Worm (Caenorhabditis elegans): ENCODE measurements around the gene Y45G5AM.9.
A peak's percentile ranks its signal among the peaks of the same experiment; 100 is the strongest.

DNA sequence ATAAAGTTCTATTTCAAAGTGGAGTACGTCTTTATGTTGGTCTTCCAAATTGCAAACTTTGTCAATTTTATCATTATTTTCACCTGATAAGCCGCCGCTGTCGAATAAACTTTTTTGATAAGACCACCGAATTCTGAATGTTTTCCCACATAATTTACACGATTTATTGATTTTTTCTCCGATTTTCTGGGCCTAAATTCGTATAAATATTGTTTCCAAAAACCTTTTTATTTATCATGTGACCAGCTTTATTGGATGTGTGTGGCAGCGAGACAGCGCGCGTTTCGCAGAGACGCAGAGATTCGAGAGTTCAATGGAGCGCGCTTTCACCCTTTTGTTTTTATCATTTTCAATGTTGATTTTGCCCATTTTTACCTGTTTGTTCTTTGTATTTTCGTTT, 51.4 kb downstream of the Y45G5AM.9 start:
- TF ChIP-seq lin-39 (tag; optimal IDR thresholded peaks at IDR 0.05), result no peak
- peak; percentile 54 for TF ChIP-seq egl-27 (tag; optimal IDR thresholded peaks at IDR 0.05)
- TF ChIP-seq snpc-4 (tag; optimal IDR thresholded peaks at IDR 0.05), result peak; percentile 4
- peak; percentile 40 for TF ChIP-seq zag-1 (tag; optimal IDR thresholded peaks at IDR 0.05)
- no peak for TF ChIP-seq nhr-12 (tag; optimal IDR thresholded peaks at IDR 0.05)
- no peak for TF ChIP-seq unc-39 (tag; optimal IDR thresholded peaks at IDR 0.05)

All from whole organism, L2 larva.